Worm (Caenorhabditis elegans): ENCODE measurements around the gene R07A4.3.

- TF ChIP-seq unc-39 (tag; optimal IDR thresholded peaks at IDR 0.05), result no peak
- TF ChIP-seq pha-4 (tag; optimal IDR thresholded peaks at IDR 0.05), result no peak
- TF ChIP-seq mep-1 (tag; optimal IDR thresholded peaks at IDR 0.05), result no peak
- no peak for TF ChIP-seq nhr-237 (tag; optimal IDR thresholded peaks at IDR 0.05)
- no peak for TF ChIP-seq ces-1 (GFP tag; optimal IDR thresholded peaks at IDR 0.05)
- TF ChIP-seq ztf-11 (tag; optimal IDR thresholded peaks at IDR 0.05), result no peak
- no peak for TF ChIP-seq lin-13 (tag; optimal IDR thresholded peaks at IDR 0.05)
- no peak for TF ChIP-seq lsy-2 (tag; optimal IDR thresholded peaks at IDR 0.05)
Observed at ce11 chrX:10763383-10763782, 9.9 kb downstream of the R07A4.3 start.

Data from whole organism, mixed stage, embryonic.